3 worm cellular contexts compared by ENCODE assay signal in the genomic region with DNA sequence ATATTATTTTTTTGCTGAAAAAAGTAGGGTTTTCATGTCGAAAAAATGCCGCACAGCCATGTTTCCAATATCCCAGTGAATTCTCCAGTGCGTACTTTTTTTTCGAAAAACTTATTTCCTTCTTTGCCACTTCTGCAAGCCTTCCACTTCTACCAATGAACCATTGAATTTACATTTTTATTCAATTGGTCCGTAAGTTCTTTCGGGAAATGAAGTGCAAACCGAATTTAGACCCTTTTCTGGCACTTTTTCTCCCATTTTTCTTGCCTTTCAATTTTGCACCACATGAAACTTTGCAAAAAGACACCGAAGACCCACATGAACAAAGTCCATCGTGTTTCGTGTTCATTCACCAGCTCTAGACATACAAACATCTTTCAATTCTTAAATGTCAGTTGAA.
A peak's percentile ranks its signal among the peaks of the same experiment; 100 is the strongest.
TF ChIP-seq lines count a peak whose summit lies in the region.

No protein-coding gene starts in this region.

TF ChIP-seq in whole organism, L1 larva, 84 proteins besides CTCF, POLR2A, EP300 and RAD21:
- peak; percentile 72 for TF ChIP-seq lin-14 (GFP tag; optimal IDR thresholded peaks at IDR 0.05; lab: Kevin White, UChicago)
- no peak for TF ChIP-seq nhr-84 (tag; optimal IDR thresholded peaks at IDR 0.05; lab: Kevin White, UChicago)
- TF ChIP-seq nhr-28 (tag; optimal IDR thresholded peaks at IDR 0.05; lab: Kevin White, UChicago): no peak

TF ChIP-seq in whole organism, late embryonic, 69 proteins besides CTCF, POLR2A, EP300 and RAD21:
- TF ChIP-seq ref-2 (tag; optimal IDR thresholded peaks at IDR 0.05; lab: Kevin White, UChicago): no peak
- TF ChIP-seq unc-42 (tag; optimal IDR thresholded peaks at IDR 0.05; lab: Kevin White, UChicago): peak; percentile 73
- no peak for TF ChIP-seq mec-3 (tag; optimal IDR thresholded peaks at IDR 0.05; lab: Kevin White, UChicago; ENCODE audit: borderline replicate concordance)

TF ChIP-seq in whole organism, mixed stage, embryonic, 35 proteins besides CTCF, POLR2A, EP300 and RAD21:
- TF ChIP-seq ztf-11 (tag; optimal IDR thresholded peaks at IDR 0.05; lab: Kevin White, UChicago) (no peak), nhr-76 (tag; optimal IDR thresholded peaks at IDR 0.05; lab: Kevin White, UChicago) (no peak), ces-1 (GFP tag; optimal IDR thresholded peaks at IDR 0.05; lab: Kevin White, UChicago) (peak; percentile 66)
